Worm (Caenorhabditis elegans) whole organism, late embryonic: ENCODE data around the gene F59E11.6.

Source experiments
- ahr-1 ChIP-seq: sonication (generic microtip); optimal IDR thresholded peaks from 2 replicates; lab custom pipeline; 2016; ENCODE audit warnings: missing genetic modification characterization, missing compliant biosample characterization
- ama-1 ChIP-seq: fragments of 150-350 bp; optimal IDR thresholded peaks from 2 replicates; lab custom pipeline; 2014
- ceh-14 ChIP-seq: sonication (generic microtip); optimal IDR thresholded peaks from 2 replicates; lab custom pipeline; 2016; ENCODE audit warnings: missing genotype, missing genetic modification characterization, missing compliant biosample characterization
- ceh-18 ChIP-seq: sonication (generic microtip); optimal IDR thresholded peaks from 2 replicates; lab custom pipeline; 2016; ENCODE audit warnings: missing genetic modification characterization, missing compliant biosample characterization
- ceh-24 ChIP-seq: sonication (generic microtip); optimal IDR thresholded peaks from 2 replicates; lab custom pipeline; 2016; ENCODE audit warnings: mild to moderate bottlenecking, missing genetic modification characterization, missing compliant biosample characterization
- ceh-30 ChIP-seq: fragments of 150-350 bp; optimal IDR thresholded peaks from 2 replicates; lab custom pipeline; 2014; ENCODE audit warnings: missing biosample characterization, missing genetic modification characterization
- ceh-31 ChIP-seq: sonication (generic microtip); optimal IDR thresholded peaks from 2 replicates; lab custom pipeline; 2016; ENCODE audit warnings: missing genetic modification characterization, missing compliant biosample characterization
- ceh-45 ChIP-seq: fragments of 200-800 bp; sonication (Bioruptor generic); IDR thresholded peaks from 2 replicates; pipeline ENCODE4 v1.3.6; 2022; ENCODE audit warnings: missing genetic modification reagents, missing genetic modification characterization, missing compliant biosample characterization
- che-1 ChIP-seq: sonication (generic microtip); optimal IDR thresholded peaks from 2 replicates; lab custom pipeline; 2016; ENCODE audit warnings: mild to moderate bottlenecking, missing genetic modification characterization, missing compliant biosample characterization
- dmd-4 ChIP-seq: sonication (generic microtip); optimal IDR thresholded peaks from 2 replicates; lab custom pipeline; 2016; ENCODE audit warnings: borderline replicate concordance, missing genetic modification characterization, missing compliant biosample characterization
- dve-1 ChIP-seq: sonication (generic microtip); optimal IDR thresholded peaks from 2 replicates; lab custom pipeline; 2017; ENCODE audit warnings: antibody characterized with exemption, mild to moderate bottlenecking, missing genetic modification characterization, missing compliant biosample characterization
- eyg-1 ChIP-seq: sonication (generic microtip); optimal IDR thresholded peaks from 2 replicates; lab custom pipeline; 2016; ENCODE audit warnings: missing genotype, missing genetic modification characterization, missing compliant biosample characterization
- fax-1 ChIP-seq: sonication (generic microtip); optimal IDR thresholded peaks from 2 replicates; lab custom pipeline; 2016; ENCODE audit warnings: missing genotype, missing genetic modification characterization, missing compliant biosample characterization
- fkh-10 ChIP-seq: fragments of 150-350 bp; optimal IDR thresholded peaks from 2 replicates; lab custom pipeline; 2014; ENCODE audit warnings: missing biosample characterization, missing genetic modification reagents, missing genetic modification characterization
- hlh-15 ChIP-seq: sonication (generic microtip); optimal IDR thresholded peaks from 2 replicates; lab custom pipeline; 2016; ENCODE audit warnings: missing genetic modification characterization, missing compliant biosample characterization
- hlh-30 ChIP-seq: sonication (generic microtip); optimal IDR thresholded peaks from 2 replicates; lab custom pipeline; 2017; ENCODE audit warnings: antibody characterized with exemption, missing genetic modification characterization, missing compliant biosample characterization; ENCODE audit not compliant: insufficient read depth
- hlh-8 ChIP-seq: sonication (generic microtip); optimal IDR thresholded peaks from 2 replicates; lab custom pipeline; 2016; ENCODE audit warnings: missing genotype, missing genetic modification characterization, missing compliant biosample characterization
- lin-11 ChIP-seq: fragments of 200-800 bp; sonication (Bioruptor generic); optimal IDR thresholded peaks from 2 replicates; lab custom pipeline; 2018; ENCODE audit warnings: mild to moderate bottlenecking, missing genetic modification characterization, missing compliant biosample characterization
- mec-3 ChIP-seq: sonication (generic microtip); optimal IDR thresholded peaks from 2 replicates; lab custom pipeline; 2016; ENCODE audit warnings: borderline replicate concordance, missing genetic modification characterization, missing compliant biosample characterization
- npax-4 ChIP-seq: sonication (generic microtip); optimal IDR thresholded peaks from 2 replicates; lab custom pipeline; 2016; ENCODE audit warnings: missing genetic modification characterization, missing compliant biosample characterization
- odd-2 ChIP-seq: sonication (generic microtip); optimal IDR thresholded peaks from 2 replicates; lab custom pipeline; 2017; ENCODE audit warnings: antibody characterized with exemption, mild to moderate bottlenecking, missing genetic modification characterization, missing compliant biosample characterization
- pag-3 ChIP-seq: sonication (generic microtip); optimal IDR thresholded peaks from 2 replicates; lab custom pipeline; 2016; ENCODE audit warnings: missing compliant biosample characterization, missing genetic modification characterization, borderline replicate concordance
- pat-9 ChIP-seq: fragments of 200-800 bp; sonication (Bioruptor generic); optimal IDR thresholded peaks from 2 replicates; lab custom pipeline; 2018; ENCODE audit warnings: mild to moderate bottlenecking, missing genetic modification characterization, moderate library complexity, missing compliant biosample characterization
- pax-1 ChIP-seq: fragments of 150-350 bp; optimal IDR thresholded peaks from 2 replicates; lab custom pipeline; 2014; ENCODE audit warnings: missing biosample characterization, missing genetic modification characterization
- pha-4 ChIP-seq: fragments of 150-350 bp; optimal IDR thresholded peaks from 2 replicates; lab custom pipeline; 2018; ENCODE audit warnings: missing biosample characterization, missing genetic modification reagents, missing genetic modification characterization
- pros-1 ChIP-seq: fragments of 150-350 bp; optimal IDR thresholded peaks from 2 replicates; lab custom pipeline; 2014; ENCODE audit warnings: missing biosample characterization, missing genetic modification reagents, missing genetic modification characterization
- rnt-1 ChIP-seq: sonication (generic microtip); optimal IDR thresholded peaks from 2 replicates; lab custom pipeline; 2016; ENCODE audit warnings: missing genetic modification characterization, missing compliant biosample characterization
- sdc-2 ChIP-seq: sonication (generic microtip); optimal IDR thresholded peaks from 2 replicates; lab custom pipeline; 2016; ENCODE audit warnings: missing genotype, missing genetic modification characterization, missing compliant biosample characterization
- sox-2 ChIP-seq: fragments of 200-800 bp; sonication (Bioruptor generic); IDR thresholded peaks from 2 replicates; pipeline ENCODE4 v1.3.6; 2022; ENCODE audit warnings: missing genetic modification reagents, missing genetic modification characterization, missing compliant biosample characterization
- sox-4 ChIP-seq: sonication (generic microtip); optimal IDR thresholded peaks from 2 replicates; lab custom pipeline; 2017; ENCODE audit warnings: mild to moderate bottlenecking, missing genetic modification characterization, inconsistent platforms, missing compliant biosample characterization
- tbx-2 ChIP-seq: sonication (generic microtip); optimal IDR thresholded peaks from 2 replicates; lab custom pipeline; 2016; ENCODE audit warnings: missing genetic modification characterization, missing compliant biosample characterization
- tbx-7 ChIP-seq: sonication (generic microtip); optimal IDR thresholded peaks from 2 replicates; lab custom pipeline; 2016; ENCODE audit warnings: missing genotype, missing genetic modification characterization, missing compliant biosample characterization
- ttx-3 ChIP-seq: sonication (generic microtip); optimal IDR thresholded peaks from 2 replicates; lab custom pipeline; 2016; ENCODE audit warnings: missing genetic modification reagents, missing genetic modification characterization, missing compliant biosample characterization
- unc-3 ChIP-seq, 2 experiments: fragments of 200-800 bp in 1 of 2; sonication (Bioruptor generic) in 1 of 2; sonication (generic microtip) in 1 of 2; conservative IDR thresholded peaks in 1 of 2; optimal IDR thresholded peaks in 1 of 2; 2 replicates each; pipeline versions ENCODE4 v1.3.6 to Lab custom; 2016 to 2022; ENCODE audit warnings: missing compliant biosample characterization in 2 of 2, missing genetic modification characterization in 2 of 2, missing genetic modification reagents in 1 of 2
- unc-42 ChIP-seq: sonication (generic microtip); optimal IDR thresholded peaks from 2 replicates; lab custom pipeline; 2016; ENCODE audit warnings: missing genotype, missing genetic modification characterization, missing compliant biosample characterization
- unc-86 ChIP-seq: sonication (generic microtip); optimal IDR thresholded peaks from 2 replicates; lab custom pipeline; 2016; ENCODE audit warnings: missing genetic modification characterization, missing compliant biosample characterization
- zip-5 ChIP-seq: sonication (generic microtip); optimal IDR thresholded peaks from 2 replicates; lab custom pipeline; 2016; ENCODE audit warnings: missing genetic modification characterization, missing compliant biosample characterization
- ztf-16 ChIP-seq: sonication (generic microtip); optimal IDR thresholded peaks from 2 replicates; lab custom pipeline; 2017; ENCODE audit warnings: missing genetic modification characterization, missing compliant biosample characterization

The F59E11.6 gene

ce11 chrV:9009175-9009574, 17.6 kb downstream of the F59E11.6 start, which contains the start of gene srx-2:
TSS of gene srx-2 (plus strand) at chrV:9009475.
- TF ChIP-seq rnt-1 (tag; lab: Kevin White, UChicago): no peak
- TF ChIP-seq ceh-18 (tag; lab: Kevin White, UChicago): no peak
- no peak for TF ChIP-seq pag-3 (tag; lab: Kevin White, UChicago)
- TF ChIP-seq odd-2 (tag; lab: Kevin White, UChicago): no peak
- TF ChIP-seq unc-42: no peak
- no peak for TF ChIP-seq ceh-30 (tag; lab: Kevin White, UChicago)
- no peak for TF ChIP-seq che-1 (tag; lab: Kevin White, UChicago)
- no peak for TF ChIP-seq tbx-7 (tag; lab: Kevin White, UChicago)
- TF ChIP-seq sox-4 (tag; lab: Kevin White, UChicago): no peak
- no peak for TF ChIP-seq ceh-14 (tag; lab: Kevin White, UChicago)
- TF ChIP-seq ztf-16 (tag; lab: Kevin White, UChicago): no peak
- TF ChIP-seq pha-4 (tag; lab: Kevin White, UChicago): no peak
- TF ChIP-seq fkh-10 (GFP tag; lab: Kevin White, UChicago): no peak
- TF ChIP-seq pros-1 (tag; lab: Kevin White, UChicago): no peak
- TF ChIP-seq lin-11 (tag; lab: Kevin White, UChicago): no peak
- no peak for TF ChIP-seq unc-3 (GFP tag; conservative IDR thresholded peaks at IDR 0.05; lab: Robert Waterston, UW)
- TF ChIP-seq unc-3 (tag; optimal IDR thresholded peaks at IDR 0.05; lab: Kevin White, UChicago): no peak
- no peak for TF ChIP-seq unc-86 (tag; lab: Kevin White, UChicago)
- no peak for TF ChIP-seq pat-9 (tag; lab: Kevin White, UChicago)
- TF ChIP-seq fax-1 (tag; lab: Kevin White, UChicago): no peak

DNA sequence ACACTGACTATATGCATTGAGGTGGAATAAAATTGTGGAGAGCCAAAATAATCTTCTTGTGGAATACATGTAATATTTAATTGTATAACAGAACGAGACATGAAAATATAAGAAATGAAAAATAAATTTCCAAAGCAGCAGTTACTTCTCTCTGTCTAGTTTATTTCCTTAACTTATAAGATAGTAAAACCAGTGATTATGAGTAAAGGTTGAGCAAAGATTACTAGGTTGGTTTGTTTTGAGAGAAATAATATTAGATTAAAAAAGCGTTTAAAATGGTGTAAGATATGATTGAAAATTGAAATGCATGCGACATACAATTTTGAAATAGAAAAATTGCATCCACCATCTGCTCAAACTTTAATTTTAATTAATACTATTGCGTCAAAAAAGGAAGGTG, 22.2 kb downstream of the F59E11.6 start, which contains the start of gene srh-201:
Gene srh-201, minus strand, starts transcription at position 101 of the 400 bp plus-strand sequence.
- TF ChIP-seq dve-1 (tag; lab: Kevin White, UChicago): no peak
- TF ChIP-seq dmd-4 (tag; lab: Kevin White, UChicago): no peak
- no peak for TF ChIP-seq mec-3 (tag; lab: Kevin White, UChicago)
- no peak for TF ChIP-seq hlh-15
- no peak for TF ChIP-seq hlh-30 (tag; lab: Kevin White, UChicago)
- TF ChIP-seq npax-4 (tag; lab: Kevin White, UChicago): no peak
- TF ChIP-seq ttx-3: no peak
- no peak for TF ChIP-seq lin-11 (tag; lab: Kevin White, UChicago)
- TF ChIP-seq tbx-2 (tag; lab: Kevin White, UChicago): no peak
- TF ChIP-seq ceh-30 (tag; lab: Kevin White, UChicago): no peak
- TF ChIP-seq ama-1: no peak
- TF ChIP-seq tbx-7 (tag; lab: Kevin White, UChicago): no peak
- no peak for TF ChIP-seq fkh-10 (GFP tag; lab: Kevin White, UChicago)

- no peak for TF ChIP-seq ama-1
- TF ChIP-seq ceh-30 (tag; lab: Kevin White, UChicago): no peak
- TF ChIP-seq dve-1 (tag; lab: Kevin White, UChicago): no peak
- no peak for TF ChIP-seq ceh-24
- TF ChIP-seq zip-5 (tag; lab: Kevin White, UChicago): no peak
- no peak for TF ChIP-seq ceh-45
- TF ChIP-seq eyg-1 (tag; lab: Kevin White, UChicago): no peak
- TF ChIP-seq hlh-8 (tag; lab: Kevin White, UChicago): no peak
- no peak for TF ChIP-seq ceh-31 (tag; lab: Kevin White, UChicago)
- no peak for TF ChIP-seq pax-1
- no peak for TF ChIP-seq che-1 (tag; lab: Kevin White, UChicago)
- no peak for TF ChIP-seq ahr-1 (tag; lab: Kevin White, UChicago)
- TF ChIP-seq sox-2 (GFP tag; lab: Robert Waterston, UW): no peak
- TF ChIP-seq sdc-2 (tag; lab: Kevin White, UChicago): no peak
Observed at ce11 chrV:9015540-9015939, 24.0 kb downstream of the F59E11.6 start, which contains the start of gene srt-18. TSS of gene srt-18 (minus strand) at chrV:9015640.
